Fruit fly (Drosophila melanogaster): Measurements from ENCODE around the gene hng3.

The hng3 gene

dm6 chr3L:690031-690686, 65.1 kb downstream of the hng3 start, which contains the start of the genes CG32483 and RabX6 (continued):
- peak; percentile 9 for TF ChIP-seq Sry-δ (GFP tag; optimal IDR thresholded peaks at IDR 0.05)
- TF ChIP-seq CG11398 (GFP tag; optimal IDR thresholded peaks at IDR 0.05): no peak
- peak; percentile 3 for TF ChIP-seq HmgZ (tag; optimal IDR thresholded peaks at IDR 0.05)
- no peak for TF ChIP-seq CG3407 (GFP tag; optimal IDR thresholded peaks at IDR 0.05)
- peak; percentile 61; the same call in 1 of the 3 replicates for TF ChIP-seq CG34224 (GFP tag; IDR thresholded peaks at IDR 0.05; ENCODE audit: partially characterized antibody)
- TF ChIP-seq CG8388 (GFP tag; optimal IDR thresholded peaks at IDR 0.05): no peak
- peak; percentile 40; the same call in 1 of the 2 replicates for TF ChIP-seq unc-4 (GFP tag; IDR thresholded peaks at IDR 0.05; ENCODE audit: partially characterized antibody)
- no peak for TF ChIP-seq Sox102F (GFP tag; optimal IDR thresholded peaks at IDR 0.05)
- no peak for TF ChIP-seq CG2712 (tag; optimal IDR thresholded peaks at IDR 0.05)
- no peak for TF ChIP-seq Ets65A (GFP tag)
- TF ChIP-seq Chrac-16 (GFP tag; optimal IDR thresholded peaks at IDR 0.05): no peak
- no peak for TF ChIP-seq CG3163 (GFP tag; optimal IDR thresholded peaks at IDR 0.05)
- no peak for TF ChIP-seq jumu (GFP tag; optimal IDR thresholded peaks at IDR 0.05)
- TF ChIP-seq BEAF-32 (GFP tag; optimal IDR thresholded peaks at IDR 0.05): peak; percentile 42
- no peak for TF ChIP-seq croc (GFP tag; conservative IDR thresholded peaks at IDR 0.05)
- TF ChIP-seq rib (GFP tag; IDR thresholded peaks at IDR 0.05): peak; percentile 14; the same call in 1 of the 2 replicates
- no peak for TF ChIP-seq Gsc (GFP tag; IDR thresholded peaks at IDR 0.05)
- peak; percentile 25; the same call in 1 of the 2 replicates for TF ChIP-seq hbn (GFP tag; IDR thresholded peaks at IDR 0.05; ENCODE audit: partially characterized antibody)
- TF ChIP-seq CG7372 (GFP tag; IDR thresholded peaks at IDR 0.05): no peak
- TF ChIP-seq Med (GFP tag): peak; percentile 5
- peak; percentile 90 for TF ChIP-seq E2f2 (GFP tag; IDR thresholded peaks at IDR 0.05)
- TF ChIP-seq Dp (GFP tag; optimal IDR thresholded peaks at IDR 0.05): peak; percentile 90
- peak; percentile 65 for TF ChIP-seq CG13287 (GFP tag; IDR thresholded peaks at IDR 0.05; ENCODE audit: partially characterized antibody)
- TF ChIP-seq E2f1 (GFP tag; IDR thresholded peaks at IDR 0.05): no peak
- no peak for TF ChIP-seq ranshi (GFP tag; IDR thresholded peaks at IDR 0.05)
- TF ChIP-seq CG15479 (GFP tag; optimal IDR thresholded peaks at IDR 0.05): peak; percentile 58
- no peak for TF ChIP-seq CG1024 (GFP tag; IDR thresholded peaks at IDR 0.05)
- TF ChIP-seq Fer1 (GFP tag; optimal IDR thresholded peaks at IDR 0.05): peak; percentile 15
- TF ChIP-seq amos (GFP tag; IDR thresholded peaks at IDR 0.05; ENCODE audit: partially characterized antibody): peak; percentile 36; the same call in 1 of the 2 replicates
- TF ChIP-seq Drgx (GFP tag; IDR thresholded peaks at IDR 0.05): no peak
- peak; percentile 22 for TF ChIP-seq CG4617 (GFP tag; optimal IDR thresholded peaks at IDR 0.05; ENCODE audit: borderline replicate concordance)
- peak; percentile 52; the same call in 1 of the 3 replicates for TF ChIP-seq Opbp (GFP tag; IDR thresholded peaks at IDR 0.05; ENCODE audit: partially characterized antibody)
- TF ChIP-seq CG11085 (GFP tag; IDR thresholded peaks at IDR 0.05): no peak
- TF ChIP-seq MESR4 (GFP tag; optimal IDR thresholded peaks at IDR 0.05): peak; percentile 42

- TF ChIP-seq CG2129 (GFP tag; IDR thresholded peaks at IDR 0.05; ENCODE audit: partially characterized antibody): no peak
- TF ChIP-seq slou (GFP tag; optimal IDR thresholded peaks at IDR 0.05): no peak
- no peak for TF ChIP-seq zen (tag; optimal IDR thresholded peaks at IDR 0.05)
- TF ChIP-seq CG10462 (GFP tag; optimal IDR thresholded peaks at IDR 0.05): no peak
- peak; percentile 32 for TF ChIP-seq sd (tag; optimal IDR thresholded peaks at IDR 0.05)
- TF ChIP-seq CG11247 (GFP tag; IDR thresholded peaks at IDR 0.05): no peak
- TF ChIP-seq chinmo (GFP tag; IDR thresholded peaks at IDR 0.05; ENCODE audit: partially characterized antibody): 0 out of 4 replicates have a peak, but pooled peaks have one; percentile 8
- no peak for TF ChIP-seq bigmax (GFP tag; optimal IDR thresholded peaks at IDR 0.05)
- TF ChIP-seq CG16863 (GFP tag; optimal IDR thresholded peaks at IDR 0.05): no peak
- TF ChIP-seq bcd (GFP tag; optimal IDR thresholded peaks at IDR 0.05): no peak
- TF ChIP-seq so (GFP tag; IDR thresholded peaks at IDR 0.05): no peak
Observed at dm6 chr3L:687858-688257, 67.4 kb downstream of the hng3 start, which contains the start of gene hiro. Gene hiro (minus strand): TSS chr3L:687958.

Measured in whole organism, embryonic.